Fruit fly (Drosophila melanogaster) whole organism, prepupa: ENCODE data around the gene CG7945.

ENCODE experiments used
- Blimp-1 ChIP-seq: fragments of 200-800 bp; sonication (Bioruptor generic); optimal IDR thresholded peaks from 3 replicates; lab custom pipeline; 2017; ENCODE audit warnings: missing biosample characterization, missing genetic modification characterization, mild to moderate bottlenecking, moderate library complexity, missing genetic modification reagents
- CG10631 ChIP-seq: fragments of 200-800 bp; sonication (Bioruptor generic); optimal IDR thresholded peaks from 2 replicates; lab custom pipeline; 2016; ENCODE audit warnings: missing biosample characterization, missing genetic modification characterization
- CG10669 ChIP-seq: fragments of 200-800 bp; sonication (Bioruptor generic); optimal IDR thresholded peaks from 3 replicates; lab custom pipeline; 2018; ENCODE audit warnings: missing biosample characterization, mild to moderate bottlenecking, missing genetic modification characterization, moderate library complexity
- CG11294 ChIP-seq: fragments of 200-800 bp; sonication (Bioruptor generic); IDR thresholded peaks from 2 replicates; pipeline ENCODE4 v1.3.6; 2022; ENCODE audit warnings: missing biosample characterization, missing genetic modification characterization
- CG11762 ChIP-seq: fragments of 200-800 bp; sonication (Bioruptor generic); optimal IDR thresholded peaks from 3 replicates; lab custom pipeline; 2016; ENCODE audit warnings: missing biosample characterization, missing genetic modification characterization; ENCODE audit not compliant: insufficient read depth
- CG11902 ChIP-seq: fragments of 200-800 bp; sonication (Bioruptor generic); optimal IDR thresholded peaks from 3 replicates; lab custom pipeline; 2016; ENCODE audit warnings: missing biosample characterization, missing genetic modification characterization
- CG15336 ChIP-seq: fragments of 200-800 bp; sonication (Bioruptor generic); IDR thresholded peaks from 2 replicates; pipeline ENCODE4 v1.3.6; 2022; ENCODE audit warnings: missing biosample characterization, missing genetic modification characterization
- CG1621 ChIP-seq: fragments of 200-800 bp; sonication (Bioruptor generic); optimal IDR thresholded peaks from 3 replicates; lab custom pipeline; 2018; ENCODE audit warnings: missing biosample characterization, mild to moderate bottlenecking, missing genetic modification characterization
- CG16779 ChIP-seq: fragments of 200-800 bp; sonication (Bioruptor generic); optimal IDR thresholded peaks from 3 replicates; lab custom pipeline; 2017; ENCODE audit warnings: missing biosample characterization, mild to moderate bottlenecking, missing genetic modification characterization
- CG3032 ChIP-seq: fragments of 200-800 bp; optimal IDR thresholded peaks from 2 replicates; lab custom pipeline; 2019; ENCODE audit warnings: missing biosample characterization, mild to moderate bottlenecking, missing genetic modification characterization, moderate library complexity
- CG31627 ChIP-seq: fragments of 200-800 bp; sonication (Bioruptor generic); optimal IDR thresholded peaks from 3 replicates; lab custom pipeline; 2016; ENCODE audit warnings: missing biosample characterization, missing genetic modification characterization
- CG32006 ChIP-seq: fragments of 200-800 bp; sonication (Bioruptor generic); optimal IDR thresholded peaks from 3 replicates; lab custom pipeline; 2017; ENCODE audit warnings: missing biosample characterization, mild to moderate bottlenecking, missing genetic modification characterization
- CG34406 ChIP-seq: fragments of 200-800 bp; sonication (Bioruptor generic); optimal IDR thresholded peaks from 3 replicates; lab custom pipeline; 2016; ENCODE audit warnings: missing biosample characterization, missing genetic modification characterization
- CG6276 ChIP-seq: fragments of 200-800 bp; sonication (Bioruptor generic); optimal IDR thresholded peaks from 2 replicates; lab custom pipeline; 2017; ENCODE audit warnings: missing biosample characterization, mild to moderate bottlenecking, missing genetic modification characterization
- CG6792 ChIP-seq: fragments of 200-800 bp; sonication (Bioruptor generic); optimal IDR thresholded peaks from 3 replicates; lab custom pipeline; 2016; ENCODE audit warnings: missing biosample characterization, missing genetic modification characterization
- CG6808 ChIP-seq: fragments of 200-800 bp; sonication (Bioruptor generic); optimal IDR thresholded peaks from 3 replicates; lab custom pipeline; 2017; ENCODE audit warnings: missing biosample characterization, missing genetic modification characterization, mild to moderate bottlenecking, moderate library complexity, missing genetic modification reagents
- CG7368 ChIP-seq: fragments of 200-800 bp; sonication (Bioruptor generic); optimal IDR thresholded peaks from 3 replicates; lab custom pipeline; 2016; ENCODE audit warnings: missing biosample characterization, missing genetic modification characterization
- CG8119 ChIP-seq: fragments of 200-800 bp; sonication (Bioruptor generic); IDR thresholded peaks from 3 replicates; pipeline ENCODE4 v1.3.6; 2022; ENCODE audit warnings: missing biosample characterization, missing genetic modification characterization
- CG8319 ChIP-seq: fragments of 200-800 bp; sonication (Bioruptor generic); optimal IDR thresholded peaks from 3 replicates; lab custom pipeline; 2016; ENCODE audit warnings: missing biosample characterization, missing genetic modification characterization
- CG9139 ChIP-seq: fragments of 200-800 bp; sonication (Bioruptor generic); optimal IDR thresholded peaks from 3 replicates; lab custom pipeline; 2017; ENCODE audit warnings: missing biosample characterization, mild to moderate bottlenecking, missing genetic modification characterization
- Eip93F ChIP-seq: fragments of 200-800 bp; sonication (Bioruptor generic); optimal IDR thresholded peaks from 2 replicates; lab custom pipeline; 2016; ENCODE audit warnings: missing biosample characterization, mild to moderate bottlenecking, missing genetic modification characterization
- Ets21C ChIP-seq: fragments of 200-800 bp; sonication (Bioruptor generic); optimal IDR thresholded peaks from 3 replicates; lab custom pipeline; 2016; ENCODE audit warnings: missing biosample characterization, missing genetic modification characterization
- Ets96B ChIP-seq: fragments of 200-800 bp; optimal IDR thresholded peaks from 2 replicates; lab custom pipeline; 2019; ENCODE audit warnings: missing biosample characterization, mild to moderate bottlenecking, missing genetic modification characterization, moderate library complexity
- Gug ChIP-seq: fragments of 200-800 bp; sonication (Bioruptor generic); IDR thresholded peaks from 2 replicates; pipeline ENCODE4 v1.3.6; 2022; ENCODE audit warnings: missing biosample characterization, missing genetic modification characterization
- Hr38 ChIP-seq: sonication (Bioruptor generic); optimal IDR thresholded peaks from 2 replicates; lab custom pipeline; 2016; ENCODE audit warnings: missing biosample characterization, missing genetic modification characterization
- Hr39 ChIP-seq: fragments of 200-800 bp; sonication (Bioruptor generic); optimal IDR thresholded peaks from 2 replicates; lab custom pipeline; 2016; ENCODE audit warnings: missing biosample characterization, missing genetic modification characterization
- Hr4 ChIP-seq: fragments of 200-800 bp; sonication (Bioruptor generic); optimal IDR thresholded peaks from 3 replicates; lab custom pipeline; 2016; ENCODE audit warnings: missing biosample characterization, missing genetic modification characterization
- Lpt ChIP-seq: fragments of 200-800 bp; sonication (Bioruptor generic); optimal IDR thresholded peaks from 3 replicates; lab custom pipeline; 2016; ENCODE audit warnings: missing biosample characterization, missing genetic modification characterization
- Sox15 ChIP-seq: fragments of 200-800 bp; sonication (Bioruptor generic); optimal IDR thresholded peaks from 3 replicates; lab custom pipeline; 2016; ENCODE audit warnings: missing biosample characterization, missing genetic modification characterization
- acj6 ChIP-seq: fragments of 200-800 bp; sonication (Bioruptor generic); optimal IDR thresholded peaks from 3 replicates; lab custom pipeline; 2016; ENCODE audit warnings: missing biosample characterization, missing genetic modification characterization
- dsx ChIP-seq: fragments of 200-800 bp; optimal IDR thresholded peaks from 3 replicates; lab custom pipeline; 2019; ENCODE audit warnings: missing biosample characterization, mild to moderate bottlenecking, missing genetic modification characterization, moderate library complexity; ENCODE audit not compliant: poor library complexity, severe bottlenecking
- eg ChIP-seq: fragments of 200-800 bp; sonication (Bioruptor generic); IDR thresholded peaks from 3 replicates; pipeline ENCODE4 v1.3.6; 2022; ENCODE audit warnings: missing biosample characterization, missing genetic modification characterization
- esn ChIP-seq: fragments of 200-800 bp; sonication (Bioruptor generic); optimal IDR thresholded peaks from 2 replicates; lab custom pipeline; 2016; ENCODE audit warnings: missing biosample characterization, mild to moderate bottlenecking, missing genetic modification characterization, moderate library complexity
- fd59A ChIP-seq: fragments of 200-800 bp; sonication (Bioruptor generic); optimal IDR thresholded peaks from 2 replicates; lab custom pipeline; 2017; ENCODE audit warnings: missing biosample characterization, mild to moderate bottlenecking, missing genetic modification characterization, missing genetic modification reagents
- fd85E ChIP-seq: fragments of 200-800 bp; sonication (Bioruptor generic); optimal IDR thresholded peaks from 3 replicates; lab custom pipeline; 2016; ENCODE audit warnings: missing biosample characterization, missing genetic modification characterization
- fkh ChIP-seq: fragments of 200-800 bp; sonication (Bioruptor generic); optimal IDR thresholded peaks from 3 replicates; lab custom pipeline; 2017; ENCODE audit warnings: missing biosample characterization, mild to moderate bottlenecking, missing genetic modification characterization, moderate library complexity
- lz ChIP-seq: fragments of 200-800 bp; sonication (Bioruptor generic); optimal IDR thresholded peaks from 3 replicates; lab custom pipeline; 2016; ENCODE audit warnings: missing biosample characterization, missing genetic modification characterization
- net ChIP-seq: fragments of 200-800 bp; sonication (Bioruptor generic); optimal IDR thresholded peaks from 3 replicates; lab custom pipeline; 2016; ENCODE audit warnings: missing biosample characterization, missing genetic modification characterization
- pdm3 ChIP-seq: fragments of 200-800 bp; sonication (Bioruptor generic); optimal IDR thresholded peaks from 3 replicates; lab custom pipeline; 2016; ENCODE audit warnings: missing biosample characterization, missing genetic modification characterization
- salr ChIP-seq, 2 experiments: fragments of 200-800 bp; sonication (Bioruptor generic); optimal IDR thresholded peaks; 3 replicates each; lab custom pipeline; 2016 to 2018; ENCODE audit warnings: missing biosample characterization in 2 of 2, missing genetic modification characterization in 2 of 2, mild to moderate bottlenecking in 1 of 2
- spab ChIP-seq: fragments of 200-800 bp; sonication (Bioruptor generic); optimal IDR thresholded peaks from 2 replicates; lab custom pipeline; 2017; ENCODE audit warnings: missing biosample characterization, mild to moderate bottlenecking, missing genetic modification characterization, missing genetic modification reagents
- ss ChIP-seq, 2 experiments: fragments of 200-800 bp; sonication (Bioruptor generic); optimal IDR thresholded peaks; 2 replicates in 1 of 2; 3 replicates in 1 of 2; lab custom pipeline; 2017 to 2018; ENCODE audit warnings: mild to moderate bottlenecking in 2 of 2, missing biosample characterization in 2 of 2, missing genetic modification characterization in 2 of 2, moderate library complexity in 1 of 2
- svp ChIP-seq: fragments of 200-800 bp; sonication (Bioruptor generic); peaks from one replicate; lab custom pipeline; 2016; ENCODE audit warnings: missing biosample characterization, missing genetic modification characterization
- topi ChIP-seq: fragments of 200-800 bp; sonication (Bioruptor generic); optimal IDR thresholded peaks from 3 replicates; lab custom pipeline; 2016; ENCODE audit warnings: missing biosample characterization, missing genetic modification characterization
- vri ChIP-seq: fragments of 200-800 bp; sonication (Bioruptor generic); optimal IDR thresholded peaks from 3 replicates; lab custom pipeline; 2016; ENCODE audit warnings: missing biosample characterization, mild to moderate bottlenecking, missing genetic modification characterization

The CG7945 gene

dm6 chr3L:15534274-15535227 lies 10.6 kb upstream of the CG7945 start (continued):
- peak; percentile 34 for TF ChIP-seq Blimp-1 (GFP tag; lab: Kevin White, UChicago)
- peak; percentile 71 for TF ChIP-seq CG3032 (tag; lab: Kevin White, UChicago)
- TF ChIP-seq CG34406 (GFP tag; lab: Kevin White, UChicago) = peak; percentile 76
- TF ChIP-seq esn (GFP tag; lab: Kevin White, UChicago) = peak; percentile 87
- peak; percentile 44 for TF ChIP-seq CG8319 (GFP tag; lab: Kevin White, UChicago)
- TF ChIP-seq ss (GFP tag; optimal IDR thresholded peaks at IDR 0.05; lab: Kevin White, UChicago) = peak; percentile 57 to 75
- peak; percentile 76 for TF ChIP-seq Sox15 (GFP tag; lab: Kevin White, UChicago)
- peak; percentile 58 for TF ChIP-seq CG11762 (GFP tag; lab: Kevin White, UChicago)
- TF ChIP-seq fd59A (GFP tag; lab: Kevin White, UChicago) = peak; percentile 82
- peak; percentile 37; the same call in 1 of the 2 replicates for TF ChIP-seq CG11294 (GFP tag; lab: Robert Waterston, UW)
- no peak for TF ChIP-seq Eip93F (GFP tag; lab: Kevin White, UChicago)
- peak; percentile 83 for TF ChIP-seq topi (GFP tag; lab: Kevin White, UChicago)
- TF ChIP-seq CG11902 = peak; percentile 32
- peak; percentile 71 for TF ChIP-seq CG6792 (GFP tag; lab: Kevin White, UChicago)

- TF ChIP-seq CG16779 (tag; lab: Kevin White, UChicago) (peak; percentile 47), CG6276 (GFP tag; lab: Kevin White, UChicago) (peak; percentile 59), vri (GFP tag; lab: Kevin White, UChicago) (peak; percentile 82), eg (GFP tag; lab: Robert Waterston, UW) (peak; percentile 39; the same call in 2 of the 3 replicates), net (GFP tag; lab: Kevin White, UChicago) (peak; percentile 50), CG9139 (GFP tag; lab: Kevin White, UChicago) (peak; percentile 53), Ets96B (tag; lab: Kevin White, UChicago) (peak; percentile 66), fd85E (GFP tag; lab: Kevin White, UChicago) (no peak), acj6 (GFP tag; lab: Kevin White, UChicago) (peak; percentile 64), Hr39 (GFP tag; lab: Kevin White, UChicago) (peak; percentile 89), CG1621 (tag; lab: Kevin White, UChicago) (peak; percentile 54), Ets21C (peak; percentile 79), svp (GFP tag; lab: Kevin White, UChicago) (peak; percentile 97), CG31627 (GFP tag; lab: Kevin White, UChicago) (peak; percentile 86), CG11294 (GFP tag; lab: Robert Waterston, UW) (no peak), Gug (GFP tag; lab: Robert Waterston, UW) (peak; percentile 24; the same call in 1 of the 2 replicates), CG15336 (GFP tag; lab: Robert Waterston, UW) (peak; percentile 74), ss (GFP tag; optimal IDR thresholded peaks at IDR 0.05; lab: Kevin White, UChicago) (peak; percentile 64 to 66), CG10631 (GFP tag; lab: Kevin White, UChicago) (peak; percentile 79), Hr4 (GFP tag; lab: Kevin White, UChicago) (peak; percentile 72), CG7368 (peak; percentile 73), CG8319 (GFP tag; lab: Kevin White, UChicago) (peak; percentile 33), CG10669 (peak; percentile 63), dsx (GFP tag; lab: Kevin White, UChicago) (peak; percentile 54), CG6808 (GFP tag; lab: Kevin White, UChicago) (peak; percentile 70), spab (peak; percentile 55), Lpt (GFP tag; lab: Kevin White, UChicago) (peak; percentile 64), salr (GFP tag; optimal IDR thresholded peaks at IDR 0.05; lab: Kevin White, UChicago) (peak; percentile 25 to 31), Blimp-1 (GFP tag; lab: Kevin White, UChicago) (peak; percentile 52), CG8119 (GFP tag; lab: Robert Waterston, UW) (peak; percentile 75), pdm3 (GFP tag; lab: Kevin White, UChicago) (peak; percentile 78), CG32006 (GFP tag; lab: Kevin White, UChicago) (peak; percentile 69), lz (GFP tag; lab: Kevin White, UChicago) (peak; percentile 76), fkh (GFP tag; lab: Kevin White, UChicago) (no peak), Hr38 (GFP tag; lab: Kevin White, UChicago) (no peak)
These were observed 9.6 kb upstream of the CG7945 start for dm6 chr3L:15533402-15534129.
